Fruit fly (Drosophila melanogaster) whole organism, embryonic: Measurements from ENCODE around the gene Prim2.

ENCODE experiments used
- Ada2b ChIP-seq: fragments of 200-800 bp; sonication (Bioruptor generic); IDR thresholded peaks from 2 replicates; pipeline ENCODE4 v1.3.6; 2022; ENCODE audit warnings: missing biosample characterization, missing genetic modification characterization
- Bgb ChIP-seq: fragments of 200-800 bp; sonication (Bioruptor generic); IDR thresholded peaks from 2 replicates; pipeline ENCODE4 v1.3.6; 2022; ENCODE audit warnings: missing biosample characterization, missing genetic modification characterization; ENCODE audit not compliant: partially characterized antibody
- BtbVII ChIP-seq: fragments of 200-800 bp; sonication (Bioruptor generic); optimal IDR thresholded peaks from 3 replicates; lab custom pipeline; 2017; ENCODE audit warnings: missing biosample characterization, mild to moderate bottlenecking, missing genetic modification characterization
- CG10366 ChIP-seq: fragments of 200-800 bp; sonication (Bioruptor generic); IDR thresholded peaks from 2 replicates; pipeline ENCODE4 v1.3.6; 2022; ENCODE audit warnings: missing biosample characterization, missing genetic modification characterization
- CG10431 ChIP-seq: fragments of 200-800 bp; sonication (Bioruptor generic); optimal IDR thresholded peaks from 3 replicates; lab custom pipeline; 2018; ENCODE audit warnings: missing biosample characterization, mild to moderate bottlenecking, missing genetic modification characterization
- CG11456 ChIP-seq: fragments of 200-800 bp; sonication (Bioruptor generic); IDR thresholded peaks from 3 replicates; pipeline ENCODE4 v1.3.6; 2022; ENCODE audit warnings: missing biosample characterization, missing genetic modification characterization
- CG12744 ChIP-seq: fragments of 200-800 bp; sonication (Bioruptor generic); optimal IDR thresholded peaks from 2 replicates; lab custom pipeline; 2016; ENCODE audit warnings: missing biosample characterization, missing genetic modification characterization
- CG12769 ChIP-seq: fragments of 200-800 bp; sonication (Bioruptor generic); optimal IDR thresholded peaks from 2 replicates; lab custom pipeline; 2019; ENCODE audit warnings: missing biosample characterization, mild to moderate bottlenecking, missing genetic modification characterization, moderate library complexity
- CG13123 ChIP-seq: fragments of 200-800 bp; sonication (Bioruptor generic); optimal IDR thresholded peaks from 2 replicates; lab custom pipeline; 2016; ENCODE audit warnings: missing biosample characterization, missing genetic modification characterization
- CG13894 ChIP-seq: fragments of 200-800 bp; sonication (Bioruptor generic); optimal IDR thresholded peaks from 3 replicates; lab custom pipeline; 2018; ENCODE audit warnings: missing biosample characterization, mild to moderate bottlenecking, missing genetic modification characterization, moderate library complexity
- CG1529 ChIP-seq: fragments of 200-800 bp; sonication (Bioruptor generic); optimal IDR thresholded peaks from 3 replicates; lab custom pipeline; 2018; ENCODE audit warnings: missing biosample characterization, missing genetic modification characterization
- CG1832 ChIP-seq: fragments of 200-800 bp; sonication (Bioruptor generic); optimal IDR thresholded peaks from 2 replicates; lab custom pipeline; 2017; ENCODE audit warnings: missing biosample characterization, mild to moderate bottlenecking, missing genetic modification characterization, inconsistent platforms
- CG18599 ChIP-seq: fragments of 200-800 bp; sonication (Bioruptor generic); optimal IDR thresholded peaks from 3 replicates; lab custom pipeline; 2017; ENCODE audit warnings: missing biosample characterization, missing genetic modification characterization, mild to moderate bottlenecking, moderate library complexity, missing genetic modification reagents
- CG2889 ChIP-seq: fragments of 200-800 bp; sonication (Bioruptor generic); IDR thresholded peaks from 3 replicates; pipeline ENCODE4 v1.3.6; 2022; ENCODE audit warnings: missing biosample characterization, missing genetic modification characterization
- CG4617 ChIP-seq: fragments of 200-800 bp; sonication (Bioruptor generic); optimal IDR thresholded peaks from 3 replicates; lab custom pipeline; 2016; ENCODE audit warnings: missing biosample characterization, missing genetic modification characterization, borderline replicate concordance
- CG6175 ChIP-seq: fragments of 200-800 bp; sonication (Bioruptor generic); IDR thresholded peaks from 3 replicates; pipeline ENCODE4 v1.3.6; 2022; ENCODE audit warnings: missing biosample characterization, missing genetic modification characterization
- CG8089 ChIP-seq: fragments of 200-800 bp; sonication (Bioruptor generic); optimal IDR thresholded peaks from 3 replicates; lab custom pipeline; 2016; ENCODE audit warnings: missing biosample characterization, missing genetic modification characterization
- CG8281 ChIP-seq: fragments of 200-800 bp; sonication (Bioruptor generic); optimal IDR thresholded peaks from 2 replicates; lab custom pipeline; 2018; ENCODE audit warnings: missing biosample characterization, mild to moderate bottlenecking, missing genetic modification characterization, moderate library complexity
- Dek ChIP-seq: fragments of 200-800 bp; sonication (Bioruptor generic); optimal IDR thresholded peaks from 3 replicates; lab custom pipeline; 2019; ENCODE audit warnings: missing biosample characterization, mild to moderate bottlenecking, missing genetic modification characterization, moderate library complexity
- H2.0 ChIP-seq: fragments of 200-800 bp; sonication (Bioruptor generic); IDR thresholded peaks from 2 replicates; pipeline ENCODE4 v1.3.6; 2022; ENCODE audit warnings: missing biosample characterization, missing genetic modification characterization
- HLH54F ChIP-seq: fragments of 200-800 bp; sonication (Bioruptor generic); optimal IDR thresholded peaks from 3 replicates; lab custom pipeline; 2016; ENCODE audit warnings: missing biosample characterization, missing genetic modification characterization
- Hr78 ChIP-seq, 2 experiments: fragments of 200-800 bp in 1 of 2; fragments of >200 bp in 1 of 2; sonication (Bioruptor generic) in 1 of 2; optimal IDR thresholded peaks; 2 replicates each; lab custom pipeline; 2017 to 2019; ENCODE audit warnings: missing biosample characterization in 2 of 2, missing genetic modification characterization in 2 of 2, mild to moderate bottlenecking in 1 of 2, moderate library complexity in 1 of 2
- Med ChIP-seq: fragments of 200-800 bp; sonication (Bioruptor generic); peaks from one replicate; lab custom pipeline; 2016; ENCODE audit warnings: missing biosample characterization, missing genetic modification characterization, mild to moderate bottlenecking, inconsistent platforms, moderate library complexity
- NFAT ChIP-seq: fragments of 200-800 bp; sonication (Bioruptor generic); IDR thresholded peaks from 2 replicates; pipeline ENCODE4 v1.3.6; 2022; ENCODE audit warnings: missing biosample characterization, missing genetic modification characterization
- Rfx ChIP-seq: fragments of 200-800 bp; sonication (Bioruptor generic); IDR thresholded peaks from 2 replicates; pipeline ENCODE4 v1.3.6; 2022; ENCODE audit warnings: missing biosample characterization, missing genetic modification characterization
- Trl ChIP-seq, 3 experiments: fragments of >200 bp in 2 of 3; fragments of 200-800 bp in 1 of 3; sonication (Bioruptor generic) in 1 of 3; optimal IDR thresholded peaks; 2 replicates in 1 of 3; 3 replicates in 2 of 3; lab custom pipeline; 2016 to 2017; ENCODE audit warnings: missing biosample characterization in 1 of 3, missing genetic modification characterization in 1 of 3
- Xrp1 ChIP-seq: fragments of 200-800 bp; sonication (Bioruptor generic); IDR thresholded peaks from 2 replicates; pipeline ENCODE4 v1.3.6; 2022; ENCODE audit warnings: missing biosample characterization, missing genetic modification characterization
- YL-1 ChIP-seq: fragments of 200-800 bp; sonication (Bioruptor generic); optimal IDR thresholded peaks from 3 replicates; lab custom pipeline; 2017; ENCODE audit warnings: missing biosample characterization, mild to moderate bottlenecking, missing genetic modification characterization
- ac ChIP-seq: fragments of 200-800 bp; sonication (Bioruptor generic); optimal IDR thresholded peaks from 3 replicates; lab custom pipeline; 2017; ENCODE audit warnings: missing biosample characterization, mild to moderate bottlenecking, missing genetic modification characterization
- bsh ChIP-seq, 2 experiments: fragments of 200-800 bp; sonication (Bioruptor generic); optimal IDR thresholded peaks; 2 replicates each; lab custom pipeline; 2017 to 2018; ENCODE audit warnings: mild to moderate bottlenecking in 2 of 2, missing biosample characterization in 2 of 2, missing genetic modification characterization in 2 of 2, moderate library complexity in 1 of 2
- chinmo ChIP-seq: fragments of 200-800 bp; sonication (Bioruptor generic); IDR thresholded peaks from 4 replicates; pipeline ENCODE4 v1.3.6; 2022; ENCODE audit warnings: missing biosample characterization, missing genetic modification characterization; ENCODE audit not compliant: partially characterized antibody
- ci ChIP-seq: fragments of 200-800 bp; sonication (Bioruptor generic); IDR thresholded peaks from 3 replicates; pipeline ENCODE4 v1.3.6; 2022; ENCODE audit warnings: missing biosample characterization, missing genetic modification characterization
- crol ChIP-seq: fragments of 200-800 bp; sonication (Bioruptor generic); IDR thresholded peaks from 2 replicates; pipeline ENCODE4 v1.3.6; 2022; ENCODE audit warnings: missing biosample characterization, missing genetic modification characterization
- dmrt11E ChIP-seq: fragments of 200-800 bp; sonication (Bioruptor generic); optimal IDR thresholded peaks from 3 replicates; lab custom pipeline; 2018; ENCODE audit warnings: missing biosample characterization, mild to moderate bottlenecking, missing genetic modification characterization, moderate library complexity
- eve ChIP-seq, 2 experiments: fragments of >200 bp; optimal IDR thresholded peaks; 2 replicates each; lab custom pipeline; 2017; ENCODE audit warnings: missing biosample characterization in 2 of 2, missing genetic modification characterization in 2 of 2
- fd3F ChIP-seq: fragments of 200-800 bp; sonication (Bioruptor generic); optimal IDR thresholded peaks from 2 replicates; lab custom pipeline; 2018; ENCODE audit warnings: missing biosample characterization, mild to moderate bottlenecking, missing genetic modification characterization, moderate library complexity
- fd96Cb ChIP-seq: fragments of 200-800 bp; sonication (Bioruptor generic); optimal IDR thresholded peaks from 2 replicates; lab custom pipeline; 2018; ENCODE audit warnings: missing biosample characterization, mild to moderate bottlenecking, missing genetic modification characterization, moderate library complexity
- gsb ChIP-seq: fragments of 200-800 bp; sonication (Bioruptor generic); IDR thresholded peaks from 2 replicates; pipeline ENCODE4 v1.3.6; 2022; ENCODE audit warnings: missing biosample characterization, missing genetic modification characterization
- hb ChIP-seq: fragments of 200-800 bp; sonication (Bioruptor generic); IDR thresholded peaks from 3 replicates; pipeline ENCODE4 v1.3.6; 2022; ENCODE audit warnings: missing biosample characterization, missing genetic modification characterization; ENCODE audit not compliant: partially characterized antibody
- hkb ChIP-seq, 2 experiments: fragments of 200-800 bp in 1 of 2; fragments of >200 bp in 1 of 2; sonication (Bioruptor generic) in 1 of 2; IDR thresholded peaks in 1 of 2; optimal IDR thresholded peaks in 1 of 2; 2 replicates each; pipeline versions ENCODE4 v1.3.6 to Lab custom; 2017 to 2022; ENCODE audit warnings: missing biosample characterization in 1 of 2, missing genetic modification characterization in 1 of 2
- insv ChIP-seq, 2 experiments: fragments of 200-800 bp; sonication (Bioruptor generic); optimal IDR thresholded peaks; 3 replicates each; lab custom pipeline; 2016 to 2018; ENCODE audit warnings: missing biosample characterization in 2 of 2, missing genetic modification characterization in 2 of 2
- odd ChIP-seq: fragments of 200-800 bp; sonication (Bioruptor generic); optimal IDR thresholded peaks from 2 replicates; lab custom pipeline; 2017; ENCODE audit warnings: missing biosample characterization, mild to moderate bottlenecking, missing genetic modification characterization
- sens ChIP-seq: fragments of 200-800 bp; sonication (Bioruptor generic); peaks from one replicate; lab custom pipeline; 2016; ENCODE audit warnings: missing biosample characterization, missing genetic modification characterization
- sob ChIP-seq: fragments of 200-800 bp; sonication (Bioruptor generic); IDR thresholded peaks from 2 replicates; pipeline ENCODE4 v1.3.6; 2022; ENCODE audit warnings: missing biosample characterization, missing genetic modification characterization
- sug ChIP-seq: fragments of 200-800 bp; optimal IDR thresholded peaks from 2 replicates; lab custom pipeline; 2019; ENCODE audit warnings: missing biosample characterization, mild to moderate bottlenecking, missing genetic modification characterization, moderate library complexity
- usp ChIP-seq: fragments of >200 bp; optimal IDR thresholded peaks from 2 replicates; lab custom pipeline; 2017; ENCODE audit warnings: missing biosample characterization, missing genetic modification characterization
- zfh1 ChIP-seq: fragments of 200-800 bp; sonication (Bioruptor generic); IDR thresholded peaks from 3 replicates; pipeline ENCODE4 v1.3.6; 2022; ENCODE audit warnings: missing biosample characterization, missing genetic modification characterization

The Prim2 gene

DNA sequence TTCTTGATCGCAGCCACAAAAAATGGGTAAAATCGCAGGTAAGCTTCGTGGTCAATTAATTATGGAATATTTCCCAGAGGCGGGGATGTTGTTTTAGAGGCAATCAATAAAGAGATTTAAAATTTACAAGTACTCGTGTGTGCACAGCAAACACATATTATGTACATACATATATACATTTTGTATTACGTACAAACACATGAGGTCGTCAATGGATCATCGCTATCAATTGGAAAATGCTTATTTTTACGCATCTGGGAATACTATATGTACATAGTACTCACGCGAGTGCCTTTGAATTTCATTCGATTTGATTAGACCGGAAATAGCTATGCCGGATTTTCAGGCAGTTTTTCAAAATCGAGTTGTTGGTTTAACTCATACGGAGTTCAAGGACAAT is 43.6 kb downstream of the Prim2 start:
- TF ChIP-seq CG10431 (GFP tag; lab: Kevin White, UChicago) (no peak), crol (GFP tag; lab: Robert Waterston, UW) (no peak), Med (GFP tag; lab: Kevin White, UChicago) (peak; percentile 0), eve (GFP tag; optimal IDR thresholded peaks at IDR 0.05; lab: Kevin White, UChicago) (peak in 1 of 2 experiments; percentile 59), Dek (tag; lab: Kevin White, UChicago) (no peak), bsh (GFP tag; optimal IDR thresholded peaks at IDR 0.05; lab: Kevin White, UChicago) (peak in 1 of 2 experiments; percentile 21), ac (GFP tag; lab: Kevin White, UChicago) (no peak), sug (tag; lab: Kevin White, UChicago) (no peak), CG13123 (GFP tag; lab: Kevin White, UChicago) (no peak), HLH54F (GFP tag; lab: Kevin White, UChicago) (no peak), Hr78 (GFP tag; optimal IDR thresholded peaks at IDR 0.05; lab: Kevin White, UChicago) (no peak), Xrp1 (GFP tag; lab: Robert Waterston, UW) (0 out of 2 replicates have a peak, but pooled peaks have one; percentile 10), insv (GFP tag; optimal IDR thresholded peaks at IDR 0.05; lab: Kevin White, UChicago) (no peak), ci (GFP tag; lab: Robert Waterston, UW) (no peak), odd (GFP tag; lab: Kevin White, UChicago) (no peak), CG10366 (no peak), CG8089 (GFP tag; lab: Kevin White, UChicago) (no peak), hb (GFP tag; lab: Robert Waterston, UW) (no peak), YL-1 (GFP tag; lab: Kevin White, UChicago) (no peak), CG1832 (GFP tag; lab: Kevin White, UChicago) (no peak), CG1529 (GFP tag; lab: Kevin White, UChicago) (no peak), Ada2b (GFP tag; lab: Robert Waterston, UW) (no peak), CG18599 (GFP tag; lab: Kevin White, UChicago) (no peak), CG12744 (GFP tag; lab: Kevin White, UChicago) (no peak), Rfx (GFP tag; lab: Robert Waterston, UW) (no peak), Bgb (no peak), CG11456 (GFP tag; lab: Robert Waterston, UW) (no peak), sens (GFP tag; lab: Kevin White, UChicago) (peak; percentile 83), CG4617 (GFP tag; lab: Kevin White, UChicago) (no peak), usp (no peak), fd96Cb (tag; lab: Kevin White, UChicago) (no peak), gsb (GFP tag; lab: Robert Waterston, UW) (no peak), fd3F (GFP tag; lab: Kevin White, UChicago) (peak; percentile 8), hkb (optimal IDR thresholded peaks at IDR 0.05; lab: Kevin White, UChicago) (no peak), hkb (GFP tag; IDR thresholded peaks at IDR 0.05; lab: Robert Waterston, UW) (0 out of 2 replicates have a peak, but pooled peaks have one; percentile 11)
- TF ChIP-seq, all 482 proteins: peak for 7

DNA sequence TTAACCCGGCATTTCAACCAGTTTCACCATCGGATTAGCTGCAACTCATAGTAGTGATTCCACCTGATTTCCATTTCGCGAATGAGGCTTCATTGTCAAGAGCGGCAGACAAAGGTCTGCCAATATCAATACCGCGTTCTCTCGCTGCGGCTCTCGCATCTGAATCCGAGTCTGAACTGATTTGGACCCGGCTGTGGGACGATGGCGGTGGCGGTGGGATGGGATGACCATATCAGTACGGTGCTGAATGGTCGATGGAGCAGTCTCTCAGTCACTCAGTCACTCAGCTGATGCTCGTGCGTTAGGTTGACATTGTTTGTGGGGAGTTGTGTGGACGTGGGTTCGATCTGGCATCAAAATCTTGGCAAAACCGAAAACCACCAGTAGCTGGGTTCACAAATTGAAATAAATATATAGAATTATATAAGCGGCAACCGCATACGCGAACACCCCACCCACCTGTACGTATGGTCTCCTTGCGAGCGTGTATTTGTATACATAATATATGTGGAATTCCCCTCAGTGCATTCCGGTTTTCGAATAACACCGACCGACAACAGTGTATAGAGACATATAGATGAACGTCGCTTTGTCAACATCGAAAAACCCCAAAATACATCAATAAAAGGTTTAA is 44.3 kb downstream of the Prim2 start, which contains the start of gene Spn77Ba:
Gene Spn77Ba, plus strand, starts transcription at position 235 of the 634 bp plus-strand sequence.
- TF ChIP-seq gsb (GFP tag; lab: Robert Waterston, UW): 0 out of 2 replicates have a peak, but pooled peaks have one; percentile 18
- no peak for TF ChIP-seq H2.0 (GFP tag; lab: Robert Waterston, UW)
- peak; percentile 65 for TF ChIP-seq crol (GFP tag; lab: Robert Waterston, UW)
- TF ChIP-seq CG2889: no peak
- TF ChIP-seq CG6175 (GFP tag; lab: Robert Waterston, UW): peak; percentile 33; the same call in 1 of the 3 replicates
- TF ChIP-seq BtbVII (GFP tag; lab: Kevin White, UChicago): peak; percentile 24
- no peak for TF ChIP-seq zfh1 (GFP tag; lab: Robert Waterston, UW)
- TF ChIP-seq CG8281: peak; percentile 42
- peak; percentile 9 for TF ChIP-seq CG13894 (tag; lab: Kevin White, UChicago)
- TF ChIP-seq CG12769 (tag; lab: Kevin White, UChicago): peak; percentile 35
- peak; percentile 16 for TF ChIP-seq sug (tag; lab: Kevin White, UChicago)
- TF ChIP-seq NFAT (GFP tag; lab: Robert Waterston, UW): 0 out of 2 replicates have a peak, but pooled peaks have one; percentile 13
- no peak for TF ChIP-seq dmrt11E (tag; lab: Kevin White, UChicago)
- peak in 1 of 2 experiments; percentile 33 for TF ChIP-seq Trl (optimal IDR thresholded peaks at IDR 0.05; lab: Kevin White, UChicago)
- no peak for TF ChIP-seq Trl (GFP tag; optimal IDR thresholded peaks at IDR 0.05; lab: Kevin White, UChicago)
- TF ChIP-seq Rfx (GFP tag; lab: Robert Waterston, UW): peak; percentile 36; the same call in 1 of the 2 replicates
- TF ChIP-seq chinmo (GFP tag; lab: Robert Waterston, UW): 0 out of 4 replicates have a peak, but pooled peaks have one; percentile 50
- TF ChIP-seq sob (GFP tag; lab: Robert Waterston, UW): 0 out of 2 replicates have a peak, but pooled peaks have one; percentile 38
